Worm (Caenorhabditis elegans) whole organism, L4/young adult: Measurements from ENCODE around the gene F22E5.12.

Experiments used
- W03F9.2 ChIP-seq: fragments of 150-350 bp; optimal IDR thresholded peaks from 2 replicates; lab custom pipeline; 2014; ENCODE audit warnings: missing biosample characterization, missing genetic modification characterization
- dao-5 ChIP-seq: sonication (generic microtip); optimal IDR thresholded peaks from 2 replicates; lab custom pipeline; 2016; ENCODE audit warnings: missing genotype, missing genetic modification characterization, moderate library complexity, missing compliant biosample characterization
- him-1 ChIP-seq: sonication (generic microtip); optimal IDR thresholded peaks from 2 replicates; lab custom pipeline; 2016; ENCODE audit warnings: missing genotype, missing genetic modification reagents, missing genetic modification characterization, missing compliant biosample characterization

ce11 chrII:2644498-2644897 is 2.2 kb downstream of the F22E5.12 start, which contains the start of gene F22E5.11:
- TF ChIP-seq him-1 (tag; lab: Kevin White, UChicago) (no peak), dao-5 (tag; lab: Kevin White, UChicago) (no peak), W03F9.2 (tag; lab: Kevin White, UChicago) (no peak)
